Fruit fly (Drosophila melanogaster): ENCODE measurements around the gene CG42264.
A peak's percentile ranks its signal among the peaks of the same experiment; 100 is the strongest.

Gene CG42264

dm6 chrX:5786559-5786958, 10.1 kb upstream of the CG42264 start (continued):
- TF ChIP-seq mirr (GFP tag; optimal IDR thresholded peaks at IDR 0.05) = no peak
- TF ChIP-seq Spps (tag; optimal IDR thresholded peaks at IDR 0.05) = no peak
- TF ChIP-seq CG12299 (tag; optimal IDR thresholded peaks at IDR 0.05) = no peak
- no peak for TF ChIP-seq CG15073 (GFP tag; optimal IDR thresholded peaks at IDR 0.05)
- TF ChIP-seq CG10147 (GFP tag; optimal IDR thresholded peaks at IDR 0.05) = no peak
- 0 out of 3 replicates have a peak, but pooled peaks have one; percentile 37 for TF ChIP-seq CG17361 (GFP tag; IDR thresholded peaks at IDR 0.05)
- peak; percentile 75 for TF ChIP-seq Sox102F (GFP tag; optimal IDR thresholded peaks at IDR 0.05)
- peak; percentile 45 for TF ChIP-seq CG13424 (tag; optimal IDR thresholded peaks at IDR 0.05)
- TF ChIP-seq CG4730 (GFP tag; IDR thresholded peaks at IDR 0.05) = no peak
- TF ChIP-seq Poxn (GFP tag; IDR thresholded peaks at IDR 0.05) = no peak
- peak; percentile 57 for TF ChIP-seq CG15269 (tag; optimal IDR thresholded peaks at IDR 0.05)
- peak; percentile 38 for TF ChIP-seq pros (GFP tag; optimal IDR thresholded peaks at IDR 0.05)
- TF ChIP-seq Dip3 (GFP tag; optimal IDR thresholded peaks at IDR 0.05) = no peak
- TF ChIP-seq CG34224 (GFP tag; IDR thresholded peaks at IDR 0.05; ENCODE audit: partially characterized antibody) = no peak
- no peak for TF ChIP-seq CrebB (tag; optimal IDR thresholded peaks at IDR 0.05)
- no peak for TF ChIP-seq amos (GFP tag; IDR thresholded peaks at IDR 0.05; ENCODE audit: partially characterized antibody)
- TF ChIP-seq Blimp-1 (GFP tag; optimal IDR thresholded peaks at IDR 0.05) = no peak
- no peak for TF ChIP-seq nmo (GFP tag; optimal IDR thresholded peaks at IDR 0.05)
- TF ChIP-seq bbx (GFP tag; IDR thresholded peaks at IDR 0.05; ENCODE audit: partially characterized antibody) = no peak
- no peak; the same call in 1 of the 2 replicates for TF ChIP-seq wor (GFP tag; IDR thresholded peaks at IDR 0.05)
- peak; percentile 89 for TF ChIP-seq Drgx (GFP tag; IDR thresholded peaks at IDR 0.05)
- no peak for TF ChIP-seq bab2 (GFP tag; optimal IDR thresholded peaks at IDR 0.05)
- TF ChIP-seq CG10321 (GFP tag; IDR thresholded peaks at IDR 0.05) = no peak
- TF ChIP-seq CG30020 (tag; optimal IDR thresholded peaks at IDR 0.05) = no peak
- no peak for TF ChIP-seq zen2 (GFP tag; IDR thresholded peaks at IDR 0.05; ENCODE audit: partially characterized antibody)
- TF ChIP-seq CG17568 (GFP tag; optimal IDR thresholded peaks at IDR 0.05) = no peak
- peak; percentile 66 for TF ChIP-seq Ptx1 (GFP tag; IDR thresholded peaks at IDR 0.05)
- TF ChIP-seq Dp (GFP tag; optimal IDR thresholded peaks at IDR 0.05) = no peak
- TF ChIP-seq CG7357 (GFP tag; IDR thresholded peaks at IDR 0.05) = no peak
- TF ChIP-seq CG8089 (GFP tag; optimal IDR thresholded peaks at IDR 0.05) = no peak
- no peak for TF ChIP-seq chm (GFP tag; IDR thresholded peaks at IDR 0.05)
- TF ChIP-seq cwo (GFP tag; optimal IDR thresholded peaks at IDR 0.05) = no peak
- no peak for TF ChIP-seq Scr (GFP tag; IDR thresholded peaks at IDR 0.05; ENCODE audit: partially characterized antibody)
- TF ChIP-seq CG9437 (GFP tag; optimal IDR thresholded peaks at IDR 0.05) = no peak
- TF ChIP-seq CG7372 (GFP tag; IDR thresholded peaks at IDR 0.05) = no peak
- no peak for TF ChIP-seq CG15601 (tag; optimal IDR thresholded peaks at IDR 0.05)
- TF ChIP-seq CG11398 (GFP tag; optimal IDR thresholded peaks at IDR 0.05) = no peak
- no peak; the same call in 1 of the 2 replicates for TF ChIP-seq crol (GFP tag; IDR thresholded peaks at IDR 0.05)
- TF ChIP-seq btn (GFP tag; optimal IDR thresholded peaks at IDR 0.05) = no peak
- no peak for TF ChIP-seq CG4707 (GFP tag; optimal IDR thresholded peaks at IDR 0.05)
- no peak for TF ChIP-seq B-H2 (GFP tag; optimal IDR thresholded peaks at IDR 0.05)
- no peak for TF ChIP-seq sug (tag; optimal IDR thresholded peaks at IDR 0.05)
- TF ChIP-seq CG11456 (GFP tag; IDR thresholded peaks at IDR 0.05) = no peak
- no peak for TF ChIP-seq br (optimal IDR thresholded peaks at IDR 0.05)
- no peak for TF ChIP-seq gce (GFP tag; IDR thresholded peaks at IDR 0.05)
- no peak for TF ChIP-seq ewg (GFP tag; optimal IDR thresholded peaks at IDR 0.05)
- TF ChIP-seq CG3407 (GFP tag; optimal IDR thresholded peaks at IDR 0.05) = no peak
- no peak for TF ChIP-seq croc (GFP tag; conservative IDR thresholded peaks at IDR 0.05)
- TF ChIP-seq hbn (GFP tag; IDR thresholded peaks at IDR 0.05; ENCODE audit: partially characterized antibody) = no peak
- peak; percentile 48 for TF ChIP-seq CG8924 (tag; optimal IDR thresholded peaks at IDR 0.05)
- TF ChIP-seq ttk (GFP tag; IDR thresholded peaks at IDR 0.05) = 0 out of 2 replicates have a peak, but pooled peaks have one; percentile 26
